Fruit fly (Drosophila melanogaster): ENCODE results near the gene CG16713.

- no peak for TF ChIP-seq Eip75B (GFP tag; optimal IDR thresholded peaks at IDR 0.05)
- TF ChIP-seq spab (GFP tag; optimal IDR thresholded peaks at IDR 0.05): no peak
These were observed 9.9 kb downstream of the CG16713 start for dm6 chr2L:3685139-3685851.
